Worm (Caenorhabditis elegans) whole organism, late embryonic: ENCODE data around the gene F21A3.11.

Experiments
- C08G9.2 ChIP-seq: sonication (generic microtip); optimal IDR thresholded peaks from 2 replicates; lab custom pipeline; 2016; ENCODE audit warnings: mild to moderate bottlenecking, missing genetic modification characterization, moderate library complexity, missing compliant biosample characterization
- F13H6.1 ChIP-seq: sonication (generic microtip); optimal IDR thresholded peaks from 2 replicates; lab custom pipeline; 2016; ENCODE audit warnings: missing genetic modification characterization, missing compliant biosample characterization
- Y22D7AL.16 ChIP-seq: sonication (generic microtip); optimal IDR thresholded peaks from 2 replicates; lab custom pipeline; 2016; ENCODE audit warnings: missing genetic modification characterization, missing compliant biosample characterization
- ahr-1 ChIP-seq: sonication (generic microtip); optimal IDR thresholded peaks from 2 replicates; lab custom pipeline; 2016; ENCODE audit warnings: missing genetic modification characterization, missing compliant biosample characterization
- ama-1 ChIP-seq: fragments of 150-350 bp; optimal IDR thresholded peaks from 2 replicates; lab custom pipeline; 2014
- ceh-18 ChIP-seq: sonication (generic microtip); optimal IDR thresholded peaks from 2 replicates; lab custom pipeline; 2016; ENCODE audit warnings: missing genetic modification characterization, missing compliant biosample characterization
- ceh-19 ChIP-seq: fragments of 200-800 bp; sonication (Bioruptor generic); optimal IDR thresholded peaks from 2 replicates; lab custom pipeline; 2018; ENCODE audit warnings: mild to moderate bottlenecking, missing genetic modification characterization, missing compliant biosample characterization
- ceh-22 ChIP-seq: sonication (generic microtip); optimal IDR thresholded peaks from 2 replicates; lab custom pipeline; 2017; ENCODE audit warnings: missing biosample characterization, missing genetic modification characterization
- ceh-34 ChIP-seq: sonication (generic microtip); optimal IDR thresholded peaks from 2 replicates; lab custom pipeline; 2016; ENCODE audit warnings: mild to moderate bottlenecking, missing genetic modification characterization, missing compliant biosample characterization
- ceh-45 ChIP-seq: fragments of 200-800 bp; sonication (Bioruptor generic); IDR thresholded peaks from 2 replicates; pipeline ENCODE4 v1.3.6; 2022; ENCODE audit warnings: missing genetic modification reagents, missing genetic modification characterization, missing compliant biosample characterization
- ceh-48 ChIP-seq: sonication (generic microtip); optimal IDR thresholded peaks from 2 replicates; lab custom pipeline; 2016; ENCODE audit warnings: missing genetic modification characterization, inconsistent platforms, missing compliant biosample characterization
- ceh-6 ChIP-seq: fragments of 200-800 bp; sonication (Bioruptor generic); optimal IDR thresholded peaks from 2 replicates; lab custom pipeline; 2018; ENCODE audit warnings: mild to moderate bottlenecking, missing genetic modification characterization, missing compliant biosample characterization
- che-1 ChIP-seq: sonication (generic microtip); optimal IDR thresholded peaks from 2 replicates; lab custom pipeline; 2016; ENCODE audit warnings: mild to moderate bottlenecking, missing genetic modification characterization, missing compliant biosample characterization
- dmd-4 ChIP-seq: sonication (generic microtip); optimal IDR thresholded peaks from 2 replicates; lab custom pipeline; 2016; ENCODE audit warnings: borderline replicate concordance, missing genetic modification characterization, missing compliant biosample characterization
- ets-4 ChIP-seq: sonication (generic microtip); optimal IDR thresholded peaks from 2 replicates; lab custom pipeline; 2016; ENCODE audit warnings: missing genetic modification characterization, missing compliant biosample characterization
- eyg-1 ChIP-seq: sonication (generic microtip); optimal IDR thresholded peaks from 2 replicates; lab custom pipeline; 2016; ENCODE audit warnings: missing genotype, missing genetic modification characterization, missing compliant biosample characterization
- fax-1 ChIP-seq: sonication (generic microtip); optimal IDR thresholded peaks from 2 replicates; lab custom pipeline; 2016; ENCODE audit warnings: missing genotype, missing genetic modification characterization, missing compliant biosample characterization
- gmeb-2 ChIP-seq: sonication (generic microtip); optimal IDR thresholded peaks from 2 replicates; lab custom pipeline; 2016; ENCODE audit warnings: missing genetic modification characterization, inconsistent platforms, missing compliant biosample characterization
- hlh-13 ChIP-seq: fragments of 200-800 bp; sonication (Bioruptor generic); optimal IDR thresholded peaks from 2 replicates; lab custom pipeline; 2018; ENCODE audit warnings: mild to moderate bottlenecking, missing genetic modification characterization, missing compliant biosample characterization
- hlh-15 ChIP-seq: sonication (generic microtip); optimal IDR thresholded peaks from 2 replicates; lab custom pipeline; 2016; ENCODE audit warnings: missing genetic modification characterization, missing compliant biosample characterization
- hlh-6 ChIP-seq: sonication (generic microtip); optimal IDR thresholded peaks from 2 replicates; lab custom pipeline; 2016; ENCODE audit warnings: missing genotype, missing genetic modification characterization, missing compliant biosample characterization
- lim-6 ChIP-seq: sonication (generic microtip); optimal IDR thresholded peaks from 2 replicates; lab custom pipeline; 2016; ENCODE audit warnings: missing genetic modification characterization, missing compliant biosample characterization
- lin-11 ChIP-seq: fragments of 200-800 bp; sonication (Bioruptor generic); optimal IDR thresholded peaks from 2 replicates; lab custom pipeline; 2018; ENCODE audit warnings: mild to moderate bottlenecking, missing genetic modification characterization, missing compliant biosample characterization
- madf-2 ChIP-seq: sonication (generic microtip); optimal IDR thresholded peaks from 2 replicates; lab custom pipeline; 2017; ENCODE audit warnings: missing genetic modification characterization, missing compliant biosample characterization
- mec-3 ChIP-seq: sonication (generic microtip); optimal IDR thresholded peaks from 2 replicates; lab custom pipeline; 2016; ENCODE audit warnings: borderline replicate concordance, missing genetic modification characterization, missing compliant biosample characterization
- nfya-1 ChIP-seq: sonication (generic microtip); optimal IDR thresholded peaks from 2 replicates; lab custom pipeline; 2017; ENCODE audit warnings: missing genetic modification characterization, mild to moderate bottlenecking, missing compliant biosample characterization, antibody characterized with exemption, moderate library complexity
- nhr-11 ChIP-seq: fragments of 150-350 bp; optimal IDR thresholded peaks from 2 replicates; lab custom pipeline; 2014; ENCODE audit warnings: missing biosample characterization, missing genetic modification characterization
- nhr-232 ChIP-seq: sonication (generic microtip); optimal IDR thresholded peaks from 2 replicates; lab custom pipeline; 2016; ENCODE audit warnings: missing genetic modification characterization, missing compliant biosample characterization
- npax-4 ChIP-seq: sonication (generic microtip); optimal IDR thresholded peaks from 2 replicates; lab custom pipeline; 2016; ENCODE audit warnings: missing genetic modification characterization, missing compliant biosample characterization
- pag-3 ChIP-seq: sonication (generic microtip); optimal IDR thresholded peaks from 2 replicates; lab custom pipeline; 2016; ENCODE audit warnings: missing compliant biosample characterization, missing genetic modification characterization, borderline replicate concordance
- pax-1 ChIP-seq: fragments of 150-350 bp; optimal IDR thresholded peaks from 2 replicates; lab custom pipeline; 2014; ENCODE audit warnings: missing biosample characterization, missing genetic modification characterization
- ref-2 ChIP-seq: sonication (generic microtip); optimal IDR thresholded peaks from 2 replicates; lab custom pipeline; 2016; ENCODE audit warnings: missing genetic modification characterization, missing compliant biosample characterization
- sox-2 ChIP-seq: fragments of 200-800 bp; sonication (Bioruptor generic); IDR thresholded peaks from 2 replicates; pipeline ENCODE4 v1.3.6; 2022; ENCODE audit warnings: missing genetic modification reagents, missing genetic modification characterization, missing compliant biosample characterization
- sox-4 ChIP-seq: sonication (generic microtip); optimal IDR thresholded peaks from 2 replicates; lab custom pipeline; 2017; ENCODE audit warnings: mild to moderate bottlenecking, missing genetic modification characterization, inconsistent platforms, missing compliant biosample characterization
- tbx-2 ChIP-seq: sonication (generic microtip); optimal IDR thresholded peaks from 2 replicates; lab custom pipeline; 2016; ENCODE audit warnings: missing genetic modification characterization, missing compliant biosample characterization
- tbx-7 ChIP-seq: sonication (generic microtip); optimal IDR thresholded peaks from 2 replicates; lab custom pipeline; 2016; ENCODE audit warnings: missing genotype, missing genetic modification characterization, missing compliant biosample characterization
- ttx-3 ChIP-seq: sonication (generic microtip); optimal IDR thresholded peaks from 2 replicates; lab custom pipeline; 2016; ENCODE audit warnings: missing genetic modification reagents, missing genetic modification characterization, missing compliant biosample characterization
- unc-3 ChIP-seq, 2 experiments: fragments of 200-800 bp in 1 of 2; sonication (Bioruptor generic) in 1 of 2; sonication (generic microtip) in 1 of 2; conservative IDR thresholded peaks in 1 of 2; optimal IDR thresholded peaks in 1 of 2; 2 replicates each; pipeline versions ENCODE4 v1.3.6 to Lab custom; 2016 to 2022; ENCODE audit warnings: missing compliant biosample characterization in 2 of 2, missing genetic modification characterization in 2 of 2, missing genetic modification reagents in 1 of 2
- unc-42 ChIP-seq: sonication (generic microtip); optimal IDR thresholded peaks from 2 replicates; lab custom pipeline; 2016; ENCODE audit warnings: missing genotype, missing genetic modification characterization, missing compliant biosample characterization
- unc-55 ChIP-seq: sonication (generic microtip); optimal IDR thresholded peaks from 2 replicates; lab custom pipeline; 2017; ENCODE audit warnings: missing biosample characterization, missing genetic modification reagents, missing genetic modification characterization
- unc-86 ChIP-seq: sonication (generic microtip); optimal IDR thresholded peaks from 2 replicates; lab custom pipeline; 2016; ENCODE audit warnings: missing genetic modification characterization, missing compliant biosample characterization
- zip-5 ChIP-seq: sonication (generic microtip); optimal IDR thresholded peaks from 2 replicates; lab custom pipeline; 2016; ENCODE audit warnings: missing genetic modification characterization, missing compliant biosample characterization
- ztf-16 ChIP-seq: sonication (generic microtip); optimal IDR thresholded peaks from 2 replicates; lab custom pipeline; 2017; ENCODE audit warnings: missing genetic modification characterization, missing compliant biosample characterization

Gene F21A3.11

ce11 chrV:15505068-15505467, 27.9 kb downstream of the F21A3.11 start (continued):
- TF ChIP-seq fax-1 (no peak), ceh-34 (tag; lab: Kevin White, UChicago) (peak; percentile 22), ceh-19 (GFP tag; lab: Kevin White, UChicago) (peak; percentile 51), ceh-18 (tag; lab: Kevin White, UChicago) (no peak), pax-1 (no peak), lin-11 (tag; lab: Kevin White, UChicago) (no peak), hlh-13 (GFP tag; lab: Kevin White, UChicago) (peak; percentile 23), nhr-232 (tag; lab: Kevin White, UChicago) (peak; percentile 42), ceh-6 (GFP tag; lab: Kevin White, UChicago) (peak; percentile 11), ceh-45 (peak; percentile 61; the same call in 1 of the 2 replicates), zip-5 (tag; lab: Kevin White, UChicago) (no peak), unc-42 (no peak), lim-6 (tag; lab: Kevin White, UChicago) (no peak), tbx-7 (tag; lab: Kevin White, UChicago) (no peak), C08G9.2 (tag; lab: Kevin White, UChicago) (peak; percentile 2)

DNA sequence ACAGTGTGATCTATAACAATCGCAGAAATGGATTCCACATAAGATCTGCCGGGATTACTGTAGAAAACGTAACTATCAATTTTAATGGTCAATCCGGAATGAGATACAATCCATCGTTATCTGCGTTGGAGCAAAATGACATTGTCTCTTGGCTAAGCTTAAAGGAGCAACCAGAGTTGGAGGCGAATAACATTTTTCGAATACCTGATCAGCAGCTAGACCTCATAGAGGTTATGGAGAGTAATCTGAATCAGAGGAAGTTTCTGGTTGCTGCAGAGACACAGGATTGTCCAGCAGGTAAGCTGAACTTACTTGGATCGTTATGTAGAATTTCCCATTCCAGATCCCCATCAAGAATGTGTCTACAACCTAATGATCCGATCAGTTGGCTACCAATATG, 29.4 kb downstream of the F21A3.11 start:
- TF ChIP-seq nhr-11 (tag; lab: Kevin White, UChicago) (no peak), che-1 (no peak), unc-3 (GFP tag; conservative IDR thresholded peaks at IDR 0.05; lab: Robert Waterston, UW) (no peak), unc-3 (tag; optimal IDR thresholded peaks at IDR 0.05; lab: Kevin White, UChicago) (no peak)

DNA sequence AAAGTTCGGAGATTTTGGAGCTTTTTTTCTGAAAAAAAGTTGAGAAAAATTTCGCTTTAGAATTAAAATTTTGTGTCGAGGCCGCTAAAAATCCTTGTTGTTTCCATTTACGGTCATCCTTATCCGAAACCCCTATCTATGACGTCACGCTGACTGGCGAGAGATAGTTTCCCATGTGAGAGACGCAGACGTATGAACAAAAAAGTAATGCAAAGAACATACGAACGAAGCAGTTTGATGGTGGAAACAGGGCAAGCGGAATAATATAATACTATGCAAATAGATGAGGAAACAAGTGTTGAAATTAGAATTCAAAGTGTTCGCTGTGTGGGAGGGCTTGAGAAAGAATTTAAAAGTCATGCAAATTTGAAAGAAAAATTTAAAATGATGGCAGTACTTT, 33.9 kb downstream of the F21A3.11 start:
- TF ChIP-seq unc-55 (GFP tag; lab: Kevin White, UChicago) (no peak), ceh-34 (tag; lab: Kevin White, UChicago) (no peak), ama-1 (lab: Kevin White, UChicago) (no peak), nhr-11 (tag; lab: Kevin White, UChicago) (no peak), unc-3 (GFP tag; conservative IDR thresholded peaks at IDR 0.05; lab: Robert Waterston, UW) (no peak), unc-3 (tag; optimal IDR thresholded peaks at IDR 0.05; lab: Kevin White, UChicago) (no peak), ref-2 (tag; lab: Kevin White, UChicago) (no peak), sox-2 (no peak), eyg-1 (no peak), unc-42 (no peak)

- TF ChIP-seq lin-11 (tag; lab: Kevin White, UChicago) (no peak), ceh-19 (GFP tag; lab: Kevin White, UChicago) (no peak), nfya-1 (tag; lab: Kevin White, UChicago) (no peak), ceh-48 (tag; lab: Kevin White, UChicago) (no peak), ceh-34 (tag; lab: Kevin White, UChicago) (no peak), sox-4 (no peak), madf-2 (no peak), ceh-22 (tag; lab: Kevin White, UChicago) (no peak), ttx-3 (tag; lab: Kevin White, UChicago) (no peak), npax-4 (tag; lab: Kevin White, UChicago) (no peak), hlh-15 (tag; lab: Kevin White, UChicago) (no peak), fax-1 (no peak), unc-86 (tag; lab: Kevin White, UChicago) (no peak)
These were observed 34.6 kb downstream of the F21A3.11 start, which contains the start of gene C06B8.7 for ce11 chrV:15498434-15498833. Gene C06B8.7, plus strand, starts transcription at chrV:15498734.

DNA sequence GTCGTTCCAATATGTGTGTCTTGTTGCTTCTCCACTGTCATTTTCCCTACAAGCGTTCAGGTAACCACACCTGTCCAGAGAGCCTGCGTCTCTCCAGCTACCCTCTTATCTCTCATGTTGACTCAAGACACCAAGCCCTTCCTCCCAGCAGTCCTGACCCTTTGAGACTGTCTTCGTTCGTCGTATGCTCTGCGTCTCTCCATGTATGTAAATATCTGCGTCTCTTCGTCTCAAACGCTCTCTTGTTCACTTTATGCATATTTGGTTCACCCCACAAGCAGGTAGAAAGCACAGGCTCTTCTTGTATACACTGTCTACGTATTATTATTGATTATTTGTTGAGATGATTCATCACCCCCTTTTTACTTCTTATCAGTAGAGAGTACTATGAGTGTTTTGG, 35.3 kb downstream of the F21A3.11 start:
- TF ChIP-seq gmeb-2 (no peak), fax-1 (no peak), ceh-48 (tag; lab: Kevin White, UChicago) (no peak), nhr-232 (tag; lab: Kevin White, UChicago) (no peak), ceh-22 (tag; lab: Kevin White, UChicago) (no peak), F13H6.1 (no peak), ceh-19 (GFP tag; lab: Kevin White, UChicago) (no peak), unc-55 (GFP tag; lab: Kevin White, UChicago) (no peak), pag-3 (tag; lab: Kevin White, UChicago) (no peak), ahr-1 (tag; lab: Kevin White, UChicago) (no peak), ets-4 (peak; percentile 15), nfya-1 (tag; lab: Kevin White, UChicago) (peak; percentile 46), hlh-6 (tag; lab: Kevin White, UChicago) (no peak), dmd-4 (tag; lab: Kevin White, UChicago) (no peak), unc-3 (GFP tag; conservative IDR thresholded peaks at IDR 0.05; lab: Robert Waterston, UW) (no peak), unc-3 (tag; optimal IDR thresholded peaks at IDR 0.05; lab: Kevin White, UChicago) (no peak), mec-3 (tag; lab: Kevin White, UChicago) (no peak), lin-11 (tag; lab: Kevin White, UChicago) (no peak), tbx-2 (tag; lab: Kevin White, UChicago) (peak; percentile 63), hlh-15 (tag; lab: Kevin White, UChicago) (no peak), sox-4 (no peak), ztf-16 (no peak), eyg-1 (no peak), Y22D7AL.16 (tag; lab: Kevin White, UChicago) (no peak)
